Worm (Caenorhabditis elegans): ENCODE measurements around the gene pqn-74.

ce11 chrIV:13360144-13360543, 28.9 kb upstream of the pqn-74 start, which contains the start of gene Y62E10A.3:
- TF ChIP-seq W03F9.2 (tag; optimal IDR thresholded peaks at IDR 0.05), result no peak
- TF ChIP-seq him-1 (tag; optimal IDR thresholded peaks at IDR 0.05), result no peak
